Worm (Caenorhabditis elegans) whole organism, early embryonic: ENCODE measurements around the gene eng-1.

ENCODE experiments used
- B0310.2 ChIP-seq: sonication (generic microtip); optimal IDR thresholded peaks from 2 replicates; lab custom pipeline; 2016; ENCODE audit warnings: mild to moderate bottlenecking, missing genetic modification characterization, missing compliant biosample characterization
- aly-1 ChIP-seq: sonication (generic microtip); optimal IDR thresholded peaks from 2 replicates; lab custom pipeline; 2016; ENCODE audit warnings: missing genetic modification characterization, missing compliant biosample characterization
- ama-1 ChIP-seq: fragments of 150-350 bp; optimal IDR thresholded peaks from 2 replicates; lab custom pipeline; 2014
- tbx-37 ChIP-seq: fragments of 200-800 bp; sonication (Bioruptor generic); conservative IDR thresholded peaks from 2 replicates; pipeline ENCODE4 v1.3.6; 2022; ENCODE audit warnings: missing genetic modification reagents, missing genetic modification characterization, missing compliant biosample characterization

DNA sequence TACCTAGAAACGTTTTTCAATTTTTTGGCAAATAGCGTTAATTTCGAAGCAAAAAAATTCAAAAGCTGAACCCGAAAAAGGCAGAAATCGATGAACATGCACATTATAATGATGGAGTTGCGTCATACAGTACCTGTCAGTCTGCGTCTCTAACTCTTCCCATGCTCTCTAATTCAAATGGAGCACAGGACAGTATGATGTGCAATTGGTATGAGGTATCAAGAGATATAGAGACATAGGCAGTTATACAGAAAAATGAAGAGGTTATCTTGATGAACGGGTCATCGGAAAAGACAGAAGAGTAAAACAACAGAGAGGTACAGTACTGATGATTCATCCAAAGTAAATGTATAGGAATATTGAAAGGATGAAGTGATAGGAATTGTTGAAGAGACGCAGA lies 32.4 kb upstream of the eng-1 start:
- TF ChIP-seq tbx-37, result no peak
- TF ChIP-seq ama-1 (lab: Kevin White, UChicago), result no peak
- no peak for TF ChIP-seq B0310.2 (tag; lab: Kevin White, UChicago)
- no peak for TF ChIP-seq aly-1 (tag; lab: Kevin White, UChicago)
